Fruit fly (Drosophila melanogaster) whole organism, prepupa: ENCODE results near the gene CG9760.
A peak's percentile ranks its signal among the peaks of the same experiment; 100 is the strongest.

ENCODE experiments used
- CG10669 ChIP-seq: fragments of 200-800 bp; sonication (Bioruptor generic); optimal IDR thresholded peaks from 3 replicates; lab custom pipeline; 2018; ENCODE audit warnings: missing biosample characterization, mild to moderate bottlenecking, missing genetic modification characterization, moderate library complexity
- CG16779 ChIP-seq: fragments of 200-800 bp; sonication (Bioruptor generic); optimal IDR thresholded peaks from 3 replicates; lab custom pipeline; 2017; ENCODE audit warnings: missing biosample characterization, mild to moderate bottlenecking, missing genetic modification characterization
- Ets21C ChIP-seq: fragments of 200-800 bp; sonication (Bioruptor generic); optimal IDR thresholded peaks from 3 replicates; lab custom pipeline; 2016; ENCODE audit warnings: missing biosample characterization, missing genetic modification characterization
- dsx ChIP-seq: fragments of 200-800 bp; optimal IDR thresholded peaks from 3 replicates; lab custom pipeline; 2019; ENCODE audit warnings: missing biosample characterization, mild to moderate bottlenecking, missing genetic modification characterization, moderate library complexity; ENCODE audit not compliant: poor library complexity, severe bottlenecking

- no peak for TF ChIP-seq CG10669 (GFP tag; lab: Kevin White, UChicago)
- TF ChIP-seq Ets21C, result peak; percentile 78
- peak; percentile 27 for TF ChIP-seq CG16779 (tag; lab: Kevin White, UChicago)
- no peak for TF ChIP-seq dsx
Measured at dm6 chr3L:12139232-12139698, 24.3 kb downstream of the CG9760 start.
